Worm (Caenorhabditis elegans) whole organism, L1 larva: ENCODE measurements around the gene C29H12.6.

ENCODE experiments used
- C04F5.9 ChIP-seq: sonication (generic microtip); optimal IDR thresholded peaks from 2 replicates; lab custom pipeline; 2016; ENCODE audit warnings: missing genetic modification characterization, missing compliant biosample characterization
- ama-1 ChIP-seq: fragments of 150-350 bp; optimal IDR thresholded peaks from 2 replicates; lab custom pipeline; 2014
- egl-27 ChIP-seq, 2 experiments: fragments of 150-350 bp in 1 of 2; sonication (generic microtip); optimal IDR thresholded peaks; 3 replicates each; lab custom pipeline; 2017 to 2018; ENCODE audit warnings: missing biosample characterization in 2 of 2, missing genetic modification characterization in 2 of 2, missing genetic modification reagents in 2 of 2
- lir-3 ChIP-seq: sonication (generic microtip); optimal IDR thresholded peaks from 2 replicates; lab custom pipeline; 2016; ENCODE audit warnings: mild to moderate bottlenecking, missing genetic modification characterization, moderate library complexity, missing compliant biosample characterization; ENCODE audit not compliant: poor library complexity
- mab-9 ChIP-seq: fragments of 200-800 bp; sonication (Bioruptor generic); IDR thresholded peaks from 2 replicates; pipeline ENCODE4 v1.3.6; 2022; ENCODE audit warnings: missing genetic modification reagents, missing genetic modification characterization, missing compliant biosample characterization
- nhr-12 ChIP-seq: sonication (generic microtip); optimal IDR thresholded peaks from 2 replicates; lab custom pipeline; 2017; ENCODE audit warnings: missing biosample characterization, missing genetic modification characterization
- nhr-19 ChIP-seq: fragments of 200-800 bp; sonication (Bioruptor generic); conservative IDR thresholded peaks from 2 replicates; pipeline ENCODE4 v1.3.6; 2022; ENCODE audit warnings: missing genetic modification characterization, missing compliant biosample characterization
- nhr-237 ChIP-seq: fragments of 150-350 bp; optimal IDR thresholded peaks from 2 replicates; lab custom pipeline; 2014; ENCODE audit warnings: missing biosample characterization, missing genetic modification characterization
- nhr-90 ChIP-seq: sonication (generic microtip); optimal IDR thresholded peaks from 2 replicates; lab custom pipeline; 2016; ENCODE audit warnings: mild to moderate bottlenecking, missing genetic modification characterization, missing compliant biosample characterization; ENCODE audit not compliant: poor library complexity
- pqm-1 ChIP-seq: sonication (generic microtip); optimal IDR thresholded peaks from 3 replicates; lab custom pipeline; 2017; ENCODE audit warnings: missing biosample characterization, missing genetic modification characterization
- unc-62 ChIP-seq: fragments of 150-350 bp; optimal IDR thresholded peaks from 2 replicates; lab custom pipeline; 2014; ENCODE audit warnings: missing biosample characterization, missing genetic modification reagents, missing genetic modification characterization
- ztf-11 ChIP-seq, 2 experiments: sonication (generic microtip); optimal IDR thresholded peaks; 2 replicates each; lab custom pipeline; 2016 to 2017; ENCODE audit warnings: missing genetic modification characterization in 2 of 2, missing biosample characterization in 1 of 2, missing compliant biosample characterization in 1 of 2

DNA sequence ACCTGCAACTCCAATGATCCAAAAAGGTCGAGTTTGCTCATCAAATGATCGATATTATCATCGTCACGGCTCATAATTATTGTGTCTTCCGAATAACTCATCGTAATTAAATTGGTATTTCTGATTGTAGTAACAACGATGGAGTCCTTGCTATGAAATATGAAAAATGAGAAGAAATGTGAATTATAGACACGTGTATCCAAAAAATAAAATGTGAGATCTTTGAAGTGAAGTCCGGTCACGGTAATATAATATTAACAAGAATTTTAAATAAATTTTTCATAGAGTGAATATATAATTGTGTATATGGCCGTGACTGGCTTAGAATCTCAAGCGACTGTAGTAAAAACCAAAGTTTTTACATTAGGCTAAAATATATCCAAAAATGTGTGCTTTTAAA, 51.0 kb downstream of the C29H12.6 start, which contains the start of gene H12I13.1:
- TF ChIP-seq egl-27 (tag; optimal IDR thresholded peaks at IDR 0.05; lab: Kevin White, UChicago) (no peak), unc-62 (GFP tag; lab: Kevin White, UChicago) (no peak), ztf-11 (tag; optimal IDR thresholded peaks at IDR 0.05; lab: Kevin White, UChicago) (no peak), nhr-90 (tag; lab: Kevin White, UChicago) (no peak), mab-9 (no peak), ama-1 (lab: Kevin White, UChicago) (no peak), nhr-19 (no peak), pqm-1 (tag; lab: Kevin White, UChicago) (no peak), C04F5.9 (tag; lab: Kevin White, UChicago) (no peak), nhr-12 (no peak), lir-3 (tag; lab: Kevin White, UChicago) (no peak), nhr-237 (tag; lab: Kevin White, UChicago) (no peak)
